Fruit fly (Drosophila melanogaster) whole organism, embryonic: ENCODE results near the gene mRpS33.
A peak's percentile ranks its signal among the peaks of the same experiment; 100 is the strongest.

Experiments
- Awh ChIP-seq: fragments of 200-800 bp; sonication (Bioruptor generic); IDR thresholded peaks from 2 replicates; pipeline ENCODE4, ENCODE4 v1.3.6; 2022; ENCODE audit warnings: missing biosample characterization, missing genetic modification characterization
- BEAF-32 ChIP-seq: fragments of 200-800 bp; sonication (Bioruptor generic); optimal IDR thresholded peaks from 3 replicates; lab custom pipeline; 2017; ENCODE audit warnings: missing biosample characterization, missing genetic modification characterization, mild to moderate bottlenecking, moderate library complexity, missing genetic modification reagents
- Blimp-1 ChIP-seq: fragments of 200-800 bp; sonication (Bioruptor generic); optimal IDR thresholded peaks from 3 replicates; lab custom pipeline; 2018; ENCODE audit warnings: missing biosample characterization, missing genetic modification characterization, mild to moderate bottlenecking, moderate library complexity, missing genetic modification reagents
- CG10267 ChIP-seq: fragments of 200-800 bp; sonication (Bioruptor generic); optimal IDR thresholded peaks from 2 replicates; lab custom pipeline; 2018; ENCODE audit warnings: missing biosample characterization, mild to moderate bottlenecking, missing genetic modification characterization, moderate library complexity
- CG10654 ChIP-seq: fragments of 200-800 bp; sonication (Bioruptor generic); optimal IDR thresholded peaks from 2 replicates; lab custom pipeline; 2016; ENCODE audit warnings: missing biosample characterization, missing genetic modification characterization
- CG12391 ChIP-seq: fragments of 200-800 bp; sonication (Bioruptor generic); optimal IDR thresholded peaks from 3 replicates; lab custom pipeline; 2018; ENCODE audit warnings: missing biosample characterization, mild to moderate bottlenecking, missing genetic modification characterization, moderate library complexity
- CG12659 ChIP-seq: fragments of 200-800 bp; sonication (Bioruptor generic); optimal IDR thresholded peaks from 3 replicates; lab custom pipeline; 2017; ENCODE audit warnings: mild to moderate bottlenecking, missing biosample characterization, missing genetic modification reagents, missing genetic modification characterization
- CG13296 ChIP-seq: fragments of 200-800 bp; sonication (Bioruptor generic); optimal IDR thresholded peaks from 3 replicates; lab custom pipeline; 2018; ENCODE audit warnings: missing biosample characterization, mild to moderate bottlenecking, missing genetic modification characterization
- CG15514 ChIP-seq: fragments of 200-800 bp; sonication (Bioruptor generic); optimal IDR thresholded peaks from 3 replicates; lab custom pipeline; 2017; ENCODE audit warnings: missing biosample characterization, missing genetic modification characterization, mild to moderate bottlenecking, moderate library complexity, missing genetic modification reagents
- CG1603 ChIP-seq: fragments of 200-800 bp; sonication (Bioruptor generic); optimal IDR thresholded peaks from 2 replicates; lab custom pipeline; 2019; ENCODE audit warnings: missing biosample characterization, mild to moderate bottlenecking, missing genetic modification characterization, moderate library complexity
- CG16863 ChIP-seq: fragments of 200-800 bp; sonication (Bioruptor generic); optimal IDR thresholded peaks from 3 replicates; lab custom pipeline; 2016; ENCODE audit warnings: missing biosample characterization, missing genetic modification characterization
- CG17568 ChIP-seq: fragments of 200-800 bp; sonication (Bioruptor generic); optimal IDR thresholded peaks from 2 replicates; lab custom pipeline; 2018; ENCODE audit warnings: missing biosample characterization, mild to moderate bottlenecking, missing genetic modification characterization, moderate library complexity
- CG17829 ChIP-seq: fragments of 200-800 bp; optimal IDR thresholded peaks from 2 replicates; lab custom pipeline; 2019; ENCODE audit warnings: missing biosample characterization, mild to moderate bottlenecking, missing genetic modification characterization, moderate library complexity
- CG30403 ChIP-seq: fragments of 200-800 bp; sonication (Bioruptor generic); optimal IDR thresholded peaks from 3 replicates; lab custom pipeline; 2016; ENCODE audit warnings: missing biosample characterization, missing genetic modification characterization
- CG3065 ChIP-seq: fragments of 200-800 bp; sonication (Bioruptor generic); optimal IDR thresholded peaks from 2 replicates; lab custom pipeline; 2016; ENCODE audit warnings: missing biosample characterization, missing genetic modification characterization
- CG4328 ChIP-seq: fragments of 200-800 bp; sonication (Bioruptor generic); optimal IDR thresholded peaks from 3 replicates; lab custom pipeline; 2017; ENCODE audit warnings: missing biosample characterization, missing genetic modification reagents, missing genetic modification characterization
- CG7928 ChIP-seq: fragments of 200-800 bp; sonication (Bioruptor generic); optimal IDR thresholded peaks from 2 replicates; lab custom pipeline; 2017; ENCODE audit warnings: missing biosample characterization, mild to moderate bottlenecking, missing genetic modification characterization
- CG7963 ChIP-seq: fragments of 200-800 bp; sonication (Bioruptor generic); IDR thresholded peaks from 3 replicates; pipeline ENCODE4 v1.3.6; 2022; ENCODE audit warnings: missing biosample characterization, missing genetic modification characterization; ENCODE audit not compliant: partially characterized antibody
- CG7987 ChIP-seq: fragments of 200-800 bp; sonication (Bioruptor generic); optimal IDR thresholded peaks from 2 replicates; lab custom pipeline; 2018; ENCODE audit warnings: missing biosample characterization, mild to moderate bottlenecking, missing genetic modification characterization, moderate library complexity
- CoRest ChIP-seq: fragments of 200-800 bp; sonication (Bioruptor generic); optimal IDR thresholded peaks from 3 replicates; lab custom pipeline; 2018; ENCODE audit warnings: missing biosample characterization, mild to moderate bottlenecking, missing genetic modification characterization, moderate library complexity
- Doc3 ChIP-seq: fragments of 200-800 bp; sonication (Bioruptor generic); IDR thresholded peaks from 3 replicates; pipeline ENCODE4 v1.3.6; 2022; ENCODE audit warnings: missing biosample characterization, missing genetic modification characterization; ENCODE audit not compliant: partially characterized antibody
- Elba2 ChIP-seq: fragments of 200-800 bp; sonication (Bioruptor generic); optimal IDR thresholded peaks from 3 replicates; lab custom pipeline; 2016; ENCODE audit warnings: missing biosample characterization, missing genetic modification characterization
- Ets97D ChIP-seq: fragments of 200-800 bp; sonication (Bioruptor generic); optimal IDR thresholded peaks from 3 replicates; lab custom pipeline; 2016; ENCODE audit warnings: missing biosample characterization, missing genetic modification characterization
- HmgZ ChIP-seq: fragments of 200-800 bp; sonication (Bioruptor generic); optimal IDR thresholded peaks from 2 replicates; lab custom pipeline; 2018; ENCODE audit warnings: missing biosample characterization, mild to moderate bottlenecking, missing genetic modification characterization
- Lim3 ChIP-seq: fragments of 200-800 bp; sonication (Bioruptor generic); IDR thresholded peaks from 2 replicates; pipeline ENCODE4 v1.3.6; 2022; ENCODE audit warnings: missing biosample characterization, missing genetic modification characterization
- MESR4 ChIP-seq: fragments of 200-800 bp; sonication (Bioruptor generic); optimal IDR thresholded peaks from 2 replicates; lab custom pipeline; 2018; ENCODE audit warnings: missing biosample characterization, mild to moderate bottlenecking, missing genetic modification characterization, moderate library complexity
- Nf-YC ChIP-seq: fragments of 200-800 bp; optimal IDR thresholded peaks from 3 replicates; lab custom pipeline; 2019; ENCODE audit warnings: missing biosample characterization, mild to moderate bottlenecking, missing genetic modification characterization, moderate library complexity
- NfI ChIP-seq: fragments of 200-800 bp; sonication (Bioruptor generic); optimal IDR thresholded peaks from 3 replicates; lab custom pipeline; 2018; ENCODE audit warnings: missing biosample characterization, mild to moderate bottlenecking, missing genetic modification characterization, moderate library complexity
- Opbp ChIP-seq: fragments of 200-800 bp; sonication (Bioruptor generic); IDR thresholded peaks from 3 replicates; pipeline ENCODE4 v1.3.6; 2022; ENCODE audit warnings: missing biosample characterization, missing genetic modification characterization; ENCODE audit not compliant: partially characterized antibody
- Poxn ChIP-seq: fragments of 200-800 bp; sonication (Bioruptor generic); IDR thresholded peaks from 2 replicates; pipeline ENCODE4 v1.3.6; 2022; ENCODE audit warnings: missing biosample characterization, missing genetic modification characterization
- Rfx ChIP-seq: fragments of 200-800 bp; sonication (Bioruptor generic); IDR thresholded peaks from 2 replicates; pipeline ENCODE4 v1.3.6; 2022; ENCODE audit warnings: missing biosample characterization, missing genetic modification characterization
- Sin3A ChIP-seq: fragments of >200 bp; optimal IDR thresholded peaks from 2 replicates; lab custom pipeline; 2018
- Sry-δ ChIP-seq: fragments of 200-800 bp; sonication (Bioruptor generic); optimal IDR thresholded peaks from 2 replicates; lab custom pipeline; 2016; ENCODE audit warnings: missing biosample characterization, missing genetic modification characterization
- ato ChIP-seq: fragments of 200-800 bp; sonication (Bioruptor generic); IDR thresholded peaks from 2 replicates; pipeline ENCODE4 v1.3.6; 2022; ENCODE audit warnings: missing biosample characterization, missing genetic modification characterization; ENCODE audit not compliant: partially characterized antibody
- ci ChIP-seq: fragments of 200-800 bp; sonication (Bioruptor generic); IDR thresholded peaks from 3 replicates; pipeline ENCODE4 v1.3.6; 2022; ENCODE audit warnings: missing biosample characterization, missing genetic modification characterization
- dati ChIP-seq: fragments of 200-800 bp; sonication (Bioruptor generic); IDR thresholded peaks from 2 replicates; pipeline ENCODE4 v1.3.6; 2022; ENCODE audit warnings: missing biosample characterization, missing genetic modification characterization
- dm ChIP-seq: fragments of 200-800 bp; sonication (Bioruptor generic); optimal IDR thresholded peaks from 3 replicates; lab custom pipeline; 2016; ENCODE audit warnings: missing biosample characterization, missing genetic modification characterization
- ewg ChIP-seq: fragments of 200-800 bp; sonication (Bioruptor generic); optimal IDR thresholded peaks from 3 replicates; lab custom pipeline; 2017; ENCODE audit warnings: mild to moderate bottlenecking, missing biosample characterization, missing genetic modification reagents, missing genetic modification characterization
- gce ChIP-seq: fragments of 200-800 bp; sonication (Bioruptor generic); IDR thresholded peaks from 3 replicates; pipeline ENCODE4 v1.3.6; 2022; ENCODE audit warnings: missing biosample characterization, missing genetic modification characterization
- lola ChIP-seq, 3 experiments: fragments of >200 bp in 2 of 3; fragments of 200-800 bp in 1 of 3; sonication (Bioruptor generic) in 1 of 3; optimal IDR thresholded peaks; 2 replicates each; lab custom pipeline; 2017 to 2019; ENCODE audit warnings: missing biosample characterization in 3 of 3, missing genetic modification characterization in 3 of 3, mild to moderate bottlenecking in 1 of 3, moderate library complexity in 1 of 3
- mld ChIP-seq: fragments of 200-800 bp; sonication (Bioruptor generic); IDR thresholded peaks from 3 replicates; pipeline ENCODE4 v1.3.6; 2022; ENCODE audit warnings: missing biosample characterization, missing genetic modification characterization; ENCODE audit not compliant: partially characterized antibody
- nmo ChIP-seq: fragments of 200-800 bp; sonication (Bioruptor generic); optimal IDR thresholded peaks from 2 replicates; lab custom pipeline; 2018; ENCODE audit warnings: missing biosample characterization, mild to moderate bottlenecking, missing genetic modification characterization, moderate library complexity
- nom ChIP-seq: fragments of 200-800 bp; sonication (Bioruptor generic); optimal IDR thresholded peaks from 2 replicates; lab custom pipeline; 2017; ENCODE audit warnings: missing biosample characterization, missing genetic modification characterization, mild to moderate bottlenecking, moderate library complexity, missing genetic modification reagents
- repo ChIP-seq: fragments of 200-800 bp; sonication (Bioruptor generic); optimal IDR thresholded peaks from 2 replicates; lab custom pipeline; 2016; ENCODE audit warnings: missing biosample characterization, missing genetic modification characterization
- row ChIP-seq: fragments of 200-800 bp; sonication (Bioruptor generic); IDR thresholded peaks from 3 replicates; pipeline ENCODE4 v1.3.6; 2022; ENCODE audit warnings: missing biosample characterization, missing genetic modification characterization
- salm ChIP-seq: fragments of 200-800 bp; sonication (Bioruptor generic); optimal IDR thresholded peaks from 2 replicates; lab custom pipeline; 2018; ENCODE audit warnings: missing biosample characterization, mild to moderate bottlenecking, missing genetic modification characterization
- sens ChIP-seq: fragments of 200-800 bp; sonication (Bioruptor generic); peaks from one replicate; lab custom pipeline; 2016; ENCODE audit warnings: missing biosample characterization, missing genetic modification characterization
- ssp ChIP-seq: fragments of 200-800 bp; sonication (Bioruptor generic); IDR thresholded peaks from 2 replicates; pipeline ENCODE4 v1.3.6; 2022; ENCODE audit warnings: missing biosample characterization, missing genetic modification characterization
- stwl ChIP-seq: fragments of 200-800 bp; sonication (Bioruptor generic); optimal IDR thresholded peaks from 3 replicates; lab custom pipeline; 2018; ENCODE audit warnings: missing biosample characterization, mild to moderate bottlenecking, missing genetic modification characterization, moderate library complexity

mRpS33 gene

DNA sequence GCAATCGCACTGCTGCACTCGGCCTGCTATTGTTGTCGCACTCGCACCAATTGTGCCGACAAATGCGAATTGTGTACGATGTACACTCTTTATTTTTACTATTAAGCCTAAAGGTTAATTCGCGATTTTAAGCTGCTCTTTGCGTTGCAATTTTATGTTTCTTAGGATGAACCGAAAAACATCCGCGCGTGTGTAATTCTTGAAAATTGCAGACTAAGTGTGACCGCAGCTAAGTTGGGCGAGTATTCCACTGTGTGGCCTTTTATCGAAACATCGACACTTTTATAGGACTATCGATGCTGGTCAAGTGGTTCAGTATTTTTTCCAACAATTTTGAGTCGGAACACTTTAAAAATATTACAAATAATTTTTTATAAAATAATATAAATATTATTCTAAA is 17.2 kb upstream of the mRpS33 start, which contains the start of gene Pak3 (continued):
- TF ChIP-seq Opbp (peak; percentile 75), Sin3A (lab: Kevin White, UChicago) (peak; percentile 10), MESR4 (GFP tag; lab: Kevin White, UChicago) (peak; percentile 74), ssp (peak; percentile 61), ato (GFP tag; lab: Robert Waterston, UW) (peak; percentile 51; the same call in 1 of the 2 replicates), gce (peak; percentile 37; the same call in 1 of the 3 replicates), CG17568 (GFP tag; lab: Kevin White, UChicago) (no peak), CG3065 (GFP tag; lab: Kevin White, UChicago) (no peak), CG4328 (GFP tag; lab: Kevin White, UChicago) (no peak), mld (GFP tag; lab: Robert Waterston, UW) (peak; percentile 45; the same call in 1 of the 3 replicates), ci (GFP tag; lab: Robert Waterston, UW) (peak; percentile 32; the same call in 1 of the 3 replicates), Rfx (GFP tag; lab: Robert Waterston, UW) (peak; percentile 6; the same call in 1 of the 2 replicates), Blimp-1 (GFP tag; lab: Kevin White, UChicago) (peak; percentile 18), CG7963 (GFP tag; lab: Robert Waterston, UW) (peak; percentile 68; the same call in 2 of the 3 replicates), Lim3 (GFP tag; lab: Robert Waterston, UW) (no peak), CG1603 (tag; lab: Kevin White, UChicago) (peak; percentile 54), repo (GFP tag; lab: Kevin White, UChicago) (no peak), HmgZ (peak; percentile 42), CG17829 (tag; lab: Kevin White, UChicago) (peak; percentile 53), Elba2 (GFP tag; lab: Kevin White, UChicago) (no peak), CG16863 (GFP tag; lab: Kevin White, UChicago) (no peak), Nf-YC (tag; lab: Kevin White, UChicago) (peak; percentile 12), salm (peak; percentile 10), lola (GFP tag; optimal IDR thresholded peaks at IDR 0.05; lab: Kevin White, UChicago) (no peak), Poxn (GFP tag; lab: Robert Waterston, UW) (no peak), CG12391 (tag; lab: Kevin White, UChicago) (peak; percentile 36), Awh (GFP tag; lab: Robert Waterston, UW) (0 out of 2 replicates have a peak, but pooled peaks have one; percentile 10), CG12659 (GFP tag; lab: Kevin White, UChicago) (peak; percentile 57), Ets97D (GFP tag; lab: Kevin White, UChicago) (peak; percentile 38), CG15514 (peak; percentile 82), ewg (GFP tag; lab: Kevin White, UChicago) (peak; percentile 40), nmo (GFP tag; lab: Kevin White, UChicago) (peak; percentile 49), CG30403 (no peak), CG13296 (GFP tag; lab: Kevin White, UChicago) (peak; percentile 12), CoRest (tag; lab: Kevin White, UChicago) (peak; percentile 45), CG10267 (peak; percentile 56), CG7928 (GFP tag; lab: Kevin White, UChicago) (peak; percentile 3), NfI (peak; percentile 3), CG10654 (GFP tag; lab: Kevin White, UChicago) (no peak), stwl (tag; lab: Kevin White, UChicago) (peak; percentile 77), Sry-δ (GFP tag; lab: Kevin White, UChicago) (peak; percentile 37), BEAF-32 (GFP tag; lab: Kevin White, UChicago) (peak; percentile 79), dati (GFP tag; lab: Robert Waterston, UW) (no peak), nom (peak; percentile 2), sens (GFP tag; lab: Kevin White, UChicago) (peak; percentile 81), Doc3 (peak; percentile 47; the same call in 1 of the 3 replicates), row (GFP tag; lab: Robert Waterston, UW) (peak; percentile 51; the same call in 1 of the 3 replicates), CG7987 (GFP tag; lab: Kevin White, UChicago) (peak; percentile 15), dm (GFP tag; lab: Kevin White, UChicago) (no peak)
